Fruit fly (Drosophila melanogaster): ENCODE data around the gene Rab23.

The Rab23 gene

dm6 chr3R:5685269-5686048 lies at the start of gene Rab23, which contains the start of gene plx:
Gene Rab23 (minus strand): TSS chr3R:5685434.
Gene plx (plus strand): TSS chr3R:5685855.
- TF ChIP-seq Sin3A (optimal IDR thresholded peaks at IDR 0.05), result no peak
- TF ChIP-seq Myc (optimal IDR thresholded peaks at IDR 0.05), result no peak
- no peak for TF ChIP-seq insv (optimal IDR thresholded peaks at IDR 0.05)
- no peak for TF ChIP-seq ttk (optimal IDR thresholded peaks at IDR 0.05)
- no peak for TF ChIP-seq h (optimal IDR thresholded peaks at IDR 0.05)
- no peak for TF ChIP-seq psq (optimal IDR thresholded peaks at IDR 0.05)

- TF ChIP-seq Myc (optimal IDR thresholded peaks at IDR 0.05), result no peak
- no peak for TF ChIP-seq ttk (optimal IDR thresholded peaks at IDR 0.05)
These were observed 47.9 kb upstream of the Rab23 start, which contains the start of gene CG1239 for dm6 chr3R:5733181-5733580. Gene CG1239 (plus strand): TSS chr3R:5733513.

- TF ChIP-seq Sin3A (optimal IDR thresholded peaks at IDR 0.05) (no peak), h (optimal IDR thresholded peaks at IDR 0.05) (no peak), ttk (optimal IDR thresholded peaks at IDR 0.05) (no peak), psq (optimal IDR thresholded peaks at IDR 0.05) (no peak), Myc (optimal IDR thresholded peaks at IDR 0.05) (no peak), insv (optimal IDR thresholded peaks at IDR 0.05) (no peak)
These were observed 42.6 kb upstream of the Rab23 start for dm6 chr3R:5727724-5728365.

DNA sequence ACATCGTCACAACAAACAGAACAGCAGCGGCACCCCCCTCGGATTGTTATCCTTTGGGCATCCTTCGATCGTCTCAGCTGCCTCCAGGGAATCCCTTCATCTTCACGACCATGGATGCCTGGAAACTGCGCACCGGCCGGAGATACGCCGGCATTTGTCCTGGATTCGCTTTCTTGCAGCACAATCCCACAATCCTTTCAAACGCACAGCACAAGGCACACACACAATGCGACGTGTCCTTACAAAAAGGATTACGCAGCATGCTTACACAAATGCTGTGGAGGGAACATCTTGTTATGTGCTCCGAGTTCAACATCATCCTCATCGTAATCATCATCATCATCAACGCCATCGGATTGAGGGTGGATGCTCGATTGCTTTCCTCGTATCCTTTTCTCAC lies 37.9 kb upstream of the Rab23 start:
- TF ChIP-seq h (optimal IDR thresholded peaks at IDR 0.05) (no peak), Myc (optimal IDR thresholded peaks at IDR 0.05) (no peak), insv (optimal IDR thresholded peaks at IDR 0.05) (no peak), Sin3A (optimal IDR thresholded peaks at IDR 0.05) (no peak), ttk (optimal IDR thresholded peaks at IDR 0.05) (no peak), psq (optimal IDR thresholded peaks at IDR 0.05) (no peak)

DNA sequence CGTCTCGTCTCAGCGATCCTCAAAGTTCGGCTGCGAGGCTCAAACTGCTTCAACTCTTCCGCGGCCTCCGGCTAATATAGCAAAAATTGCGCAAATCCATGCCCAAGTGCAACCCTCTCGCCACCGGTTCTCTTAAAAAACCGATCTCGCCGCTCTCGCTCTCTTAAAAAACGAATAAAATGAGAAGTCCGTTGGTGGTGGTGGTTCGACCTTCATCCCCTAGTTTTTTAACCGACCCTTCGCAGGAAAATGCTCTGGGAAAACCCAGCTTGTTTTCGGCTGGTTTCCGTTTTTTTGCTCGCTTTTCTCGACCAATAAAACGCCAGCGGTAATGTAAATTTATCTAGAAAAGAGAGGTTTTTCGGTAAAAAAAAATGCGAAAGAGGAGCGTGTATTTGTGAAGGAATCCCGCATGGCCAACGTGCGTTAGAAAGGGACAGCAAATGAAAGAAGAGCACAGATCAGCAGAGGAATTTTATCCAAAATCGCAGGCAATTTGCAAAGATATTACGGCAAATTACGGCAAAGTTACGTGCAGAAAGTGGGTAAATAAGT lies 31.6 kb upstream of the Rab23 start, which contains the start of gene cas:
TSS of gene cas (minus strand) at position 51 of the 555 bp plus-strand sequence.
- TF ChIP-seq Sin3A (optimal IDR thresholded peaks at IDR 0.05) (no peak), insv (optimal IDR thresholded peaks at IDR 0.05) (no peak)

dm6 chr3R:5705469-5706067 lies 20.3 kb upstream of the Rab23 start:
- TF ChIP-seq Sin3A (optimal IDR thresholded peaks at IDR 0.05) (no peak), Myc (optimal IDR thresholded peaks at IDR 0.05) (no peak), h (optimal IDR thresholded peaks at IDR 0.05) (no peak), ttk (optimal IDR thresholded peaks at IDR 0.05) (no peak), psq (optimal IDR thresholded peaks at IDR 0.05) (no peak), insv (optimal IDR thresholded peaks at IDR 0.05) (no peak)

DNA sequence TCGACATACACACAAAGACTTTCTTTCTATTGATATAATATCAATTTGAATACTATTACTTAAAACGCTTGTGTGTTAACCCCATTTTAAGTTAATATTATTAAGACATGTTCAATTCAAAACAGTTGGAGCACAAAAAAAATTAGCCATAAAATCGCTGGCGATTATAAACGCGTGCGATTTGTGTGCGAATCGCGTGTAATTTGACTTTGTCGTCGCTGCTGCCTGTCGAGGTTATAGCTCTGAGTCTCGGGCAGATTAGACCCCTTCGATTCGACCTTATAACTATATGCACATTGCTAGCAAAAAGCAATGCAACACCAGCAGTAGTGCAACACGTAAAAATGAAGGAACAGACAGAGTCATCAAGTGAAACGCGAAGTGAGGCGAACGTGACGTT lies 19.7 kb upstream of the Rab23 start:
- TF ChIP-seq ttk (optimal IDR thresholded peaks at IDR 0.05) (no peak), psq (optimal IDR thresholded peaks at IDR 0.05) (no peak), Myc (optimal IDR thresholded peaks at IDR 0.05) (no peak), Sin3A (optimal IDR thresholded peaks at IDR 0.05) (no peak), h (optimal IDR thresholded peaks at IDR 0.05) (no peak), insv (optimal IDR thresholded peaks at IDR 0.05) (no peak)

dm6 chr3R:5701104-5701503 lies 15.9 kb upstream of the Rab23 start:
- TF ChIP-seq Myc (optimal IDR thresholded peaks at IDR 0.05) (no peak), Sin3A (optimal IDR thresholded peaks at IDR 0.05) (no peak), h (optimal IDR thresholded peaks at IDR 0.05) (no peak), insv (optimal IDR thresholded peaks at IDR 0.05) (no peak), ttk (optimal IDR thresholded peaks at IDR 0.05) (no peak)

- TF ChIP-seq psq (optimal IDR thresholded peaks at IDR 0.05), result no peak
These were observed 11.2 kb upstream of the Rab23 start for dm6 chr3R:5696384-5696783.

DNA sequence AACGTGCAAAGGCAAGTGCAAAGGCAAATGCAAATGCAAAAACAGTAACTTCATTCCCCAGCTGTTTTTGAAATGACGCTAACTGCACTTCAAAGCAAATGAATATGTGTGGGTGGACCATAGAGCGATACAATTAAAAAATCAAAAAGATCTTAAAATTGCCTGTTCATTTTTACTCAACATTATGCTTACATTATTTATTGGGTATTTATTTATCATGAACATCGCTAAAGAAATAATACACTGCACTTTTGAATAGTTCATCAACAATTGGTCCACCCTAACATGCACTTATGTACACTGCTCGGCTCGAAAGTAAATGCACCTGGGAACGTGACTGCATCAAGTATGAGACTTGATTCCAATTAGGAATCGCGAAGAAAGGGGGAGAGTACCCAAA lies 9.2 kb upstream of the Rab23 start:
- TF ChIP-seq ttk (optimal IDR thresholded peaks at IDR 0.05) (no peak), insv (optimal IDR thresholded peaks at IDR 0.05) (no peak)

DNA sequence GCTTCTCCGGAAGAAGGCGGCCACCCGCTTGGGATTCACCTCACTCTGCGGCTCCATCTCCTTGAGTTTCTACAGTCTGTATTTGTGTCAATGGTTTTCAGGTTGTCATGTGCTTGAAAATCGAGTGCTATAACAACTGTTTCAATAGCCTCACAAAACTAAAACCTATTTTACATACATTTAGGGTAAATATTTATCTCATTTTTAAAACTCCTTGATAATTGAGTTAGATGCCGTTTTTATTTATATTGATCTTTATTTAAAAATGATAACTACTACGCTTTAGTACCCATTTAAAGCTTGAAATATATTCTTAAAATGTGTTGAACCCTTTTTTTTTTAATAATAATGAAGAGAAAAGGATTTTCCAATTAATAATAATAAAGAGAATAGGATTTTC lies 8.0 kb upstream of the Rab23 start, which contains the start of gene CG2104:
TSS of gene CG2104 (minus strand) at position 101 of the 400 bp plus-strand sequence.
- TF ChIP-seq Sin3A (optimal IDR thresholded peaks at IDR 0.05) (no peak), h (optimal IDR thresholded peaks at IDR 0.05) (no peak), ttk (optimal IDR thresholded peaks at IDR 0.05) (no peak), psq (optimal IDR thresholded peaks at IDR 0.05) (no peak), insv (optimal IDR thresholded peaks at IDR 0.05) (no peak), Myc (optimal IDR thresholded peaks at IDR 0.05) (no peak)

DNA sequence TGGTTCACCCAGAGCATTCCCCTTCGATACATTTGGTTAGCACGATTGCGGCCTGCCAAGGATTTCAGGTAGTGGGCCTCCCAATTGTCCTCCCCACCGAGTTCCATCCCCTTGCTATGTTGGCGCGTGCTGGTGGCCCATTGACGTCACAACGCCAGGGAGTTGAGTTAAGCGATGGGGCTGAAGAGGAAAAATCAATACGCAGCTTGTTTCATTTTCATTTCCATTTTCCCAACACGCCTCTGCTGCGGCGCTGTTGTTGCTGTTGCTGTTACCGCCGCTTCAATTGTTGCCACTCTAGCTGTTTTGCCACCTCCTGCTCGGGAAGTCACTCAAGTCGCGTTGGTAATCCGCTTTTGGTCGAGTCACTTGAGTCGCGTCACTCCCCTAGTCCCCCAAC lies 5.8 kb upstream of the Rab23 start:
- TF ChIP-seq Sin3A (optimal IDR thresholded peaks at IDR 0.05) (no peak), psq (optimal IDR thresholded peaks at IDR 0.05) (no peak), h (optimal IDR thresholded peaks at IDR 0.05) (no peak), insv (optimal IDR thresholded peaks at IDR 0.05) (no peak), Myc (optimal IDR thresholded peaks at IDR 0.05) (no peak), ttk (optimal IDR thresholded peaks at IDR 0.05) (no peak)
